Fruit fly (Drosophila melanogaster) whole organism, embryonic: ENCODE measurements around the gene tau.

Source experiments
- Asciz ChIP-seq: fragments of 200-800 bp; sonication (Bioruptor generic); optimal IDR thresholded peaks from 2 replicates; lab custom pipeline; 2017; ENCODE audit warnings: missing biosample characterization, mild to moderate bottlenecking, missing genetic modification characterization, missing genetic modification reagents
- CG10431 ChIP-seq: fragments of 200-800 bp; sonication (Bioruptor generic); optimal IDR thresholded peaks from 3 replicates; lab custom pipeline; 2018; ENCODE audit warnings: missing biosample characterization, mild to moderate bottlenecking, missing genetic modification characterization
- CG1233 ChIP-seq: fragments of 200-800 bp; sonication (Bioruptor generic); optimal IDR thresholded peaks from 4 replicates; lab custom pipeline; 2018; ENCODE audit warnings: missing biosample characterization, mild to moderate bottlenecking, missing genetic modification characterization
- CG12942 ChIP-seq: fragments of 200-800 bp; sonication (Bioruptor generic); optimal IDR thresholded peaks from 3 replicates; lab custom pipeline; 2016; ENCODE audit warnings: missing biosample characterization, missing genetic modification characterization
- CG14710 ChIP-seq: fragments of 200-800 bp; sonication (Bioruptor generic); optimal IDR thresholded peaks from 3 replicates; lab custom pipeline; 2019; ENCODE audit warnings: missing biosample characterization, mild to moderate bottlenecking, missing genetic modification characterization, moderate library complexity
- CG17361 ChIP-seq: fragments of 200-800 bp; sonication (Bioruptor generic); IDR thresholded peaks from 3 replicates; pipeline ENCODE4 v1.3.6; 2022; ENCODE audit warnings: missing biosample characterization, missing genetic modification characterization
- CG2120 ChIP-seq: fragments of 200-800 bp; sonication (Bioruptor generic); optimal IDR thresholded peaks from 3 replicates; lab custom pipeline; 2016; ENCODE audit warnings: missing biosample characterization, missing genetic modification characterization
- CG2889 ChIP-seq: fragments of 200-800 bp; sonication (Bioruptor generic); IDR thresholded peaks from 3 replicates; pipeline ENCODE4 v1.3.6; 2022; ENCODE audit warnings: missing biosample characterization, missing genetic modification characterization
- CG31365 ChIP-seq: fragments of 200-800 bp; sonication (Bioruptor generic); optimal IDR thresholded peaks from 2 replicates; lab custom pipeline; 2018; ENCODE audit warnings: missing biosample characterization, mild to moderate bottlenecking, missing genetic modification characterization
- CG32772 ChIP-seq: fragments of 200-800 bp; sonication (Bioruptor generic); IDR thresholded peaks from 2 replicates; pipeline ENCODE4 v1.3.6; 2022; ENCODE audit warnings: missing biosample characterization, missing genetic modification characterization
- CG3281 ChIP-seq: fragments of 200-800 bp; sonication (Bioruptor generic); optimal IDR thresholded peaks from 3 replicates; lab custom pipeline; 2017; ENCODE audit warnings: missing biosample characterization, mild to moderate bottlenecking, missing genetic modification characterization
- CG3726 ChIP-seq: fragments of 200-800 bp; sonication (Bioruptor generic); IDR thresholded peaks from 3 replicates; pipeline ENCODE4, ENCODE4 v1.3.6; 2022; ENCODE audit warnings: missing biosample characterization, missing genetic modification characterization
- CG4730 ChIP-seq: fragments of 200-800 bp; sonication (Bioruptor generic); IDR thresholded peaks from 2 replicates; pipeline ENCODE4 v1.3.6; 2022; ENCODE audit warnings: missing biosample characterization, missing genetic modification characterization
- CG6791 ChIP-seq: fragments of 200-800 bp; sonication (Bioruptor generic); IDR thresholded peaks from 3 replicates; pipeline ENCODE4 v1.3.6; 2022; ENCODE audit warnings: missing biosample characterization, missing genetic modification characterization; ENCODE audit not compliant: partially characterized antibody
- CG7372 ChIP-seq: fragments of 200-800 bp; sonication (Bioruptor generic); IDR thresholded peaks from 2 replicates; pipeline ENCODE4 v1.3.6; 2022; ENCODE audit warnings: missing biosample characterization, missing genetic modification characterization
- CG7745 ChIP-seq: fragments of 200-800 bp; sonication (Bioruptor generic); optimal IDR thresholded peaks from 2 replicates; lab custom pipeline; 2018; ENCODE audit warnings: missing biosample characterization, mild to moderate bottlenecking, missing genetic modification characterization, moderate library complexity
- CG9215 ChIP-seq: fragments of 200-800 bp; sonication (Bioruptor generic); IDR thresholded peaks from 2 replicates; pipeline ENCODE4 v1.3.6; 2022; ENCODE audit warnings: missing biosample characterization, missing genetic modification characterization
- CG9609 ChIP-seq: fragments of 200-800 bp; sonication (Bioruptor generic); optimal IDR thresholded peaks from 3 replicates; lab custom pipeline; 2016; ENCODE audit warnings: missing biosample characterization, missing genetic modification characterization
- D19A ChIP-seq: fragments of 200-800 bp; optimal IDR thresholded peaks from 3 replicates; lab custom pipeline; 2019; ENCODE audit warnings: missing biosample characterization, mild to moderate bottlenecking, missing genetic modification characterization, moderate library complexity
- Doc3 ChIP-seq: fragments of 200-800 bp; sonication (Bioruptor generic); IDR thresholded peaks from 3 replicates; pipeline ENCODE4 v1.3.6; 2022; ENCODE audit warnings: missing biosample characterization, missing genetic modification characterization; ENCODE audit not compliant: partially characterized antibody
- Ets97D ChIP-seq: fragments of 200-800 bp; sonication (Bioruptor generic); optimal IDR thresholded peaks from 3 replicates; lab custom pipeline; 2016; ENCODE audit warnings: missing biosample characterization, missing genetic modification characterization
- Fer3 ChIP-seq: fragments of 200-800 bp; sonication (Bioruptor generic); optimal IDR thresholded peaks from 2 replicates; lab custom pipeline; 2018; ENCODE audit warnings: missing biosample characterization, mild to moderate bottlenecking, missing genetic modification characterization, moderate library complexity
- HLH4C ChIP-seq: fragments of 200-800 bp; sonication (Bioruptor generic); IDR thresholded peaks from 3 replicates; pipeline ENCODE4 v1.3.6; 2022; ENCODE audit warnings: missing biosample characterization, missing genetic modification characterization; ENCODE audit not compliant: partially characterized antibody
- Hr51 ChIP-seq, 2 experiments: fragments of 200-800 bp; sonication (Bioruptor generic); optimal IDR thresholded peaks; 2 replicates in 1 of 2; 3 replicates in 1 of 2; lab custom pipeline; 2016 to 2018; ENCODE audit warnings: missing biosample characterization in 2 of 2, missing genetic modification characterization in 2 of 2, mild to moderate bottlenecking in 1 of 2, moderate library complexity in 1 of 2
- NFAT ChIP-seq: fragments of 200-800 bp; sonication (Bioruptor generic); IDR thresholded peaks from 2 replicates; pipeline ENCODE4 v1.3.6; 2022; ENCODE audit warnings: missing biosample characterization, missing genetic modification characterization
- Sox102F ChIP-seq: fragments of 200-800 bp; sonication (Bioruptor generic); optimal IDR thresholded peaks from 2 replicates; lab custom pipeline; 2018; ENCODE audit warnings: missing biosample characterization, mild to moderate bottlenecking, missing genetic modification characterization, moderate library complexity
- Stat92E ChIP-seq, 3 experiments: fragments of >200 bp in 2 of 3; fragments of 200-800 bp in 1 of 3; sonication (Bioruptor generic) in 1 of 3; optimal IDR thresholded peaks; 2 replicates each; lab custom pipeline; 2017 to 2019; ENCODE audit warnings: missing biosample characterization in 3 of 3, missing genetic modification characterization in 3 of 3, mild to moderate bottlenecking in 1 of 3, moderate library complexity in 1 of 3
- Taf1 ChIP-seq: fragments of 200-800 bp; sonication (Bioruptor generic); IDR thresholded peaks from 2 replicates; pipeline ENCODE4 v1.3.6; 2022; ENCODE audit warnings: missing biosample characterization, missing genetic modification characterization
- al ChIP-seq: fragments of 200-800 bp; sonication (Bioruptor generic); IDR thresholded peaks from 2 replicates; pipeline ENCODE4 v1.3.6; 2022; ENCODE audit warnings: missing biosample characterization, missing genetic modification characterization
- ci ChIP-seq: fragments of 200-800 bp; sonication (Bioruptor generic); IDR thresholded peaks from 3 replicates; pipeline ENCODE4 v1.3.6; 2022; ENCODE audit warnings: missing biosample characterization, missing genetic modification characterization
- crp ChIP-seq, 2 experiments: fragments of 200-800 bp; sonication (Bioruptor generic); optimal IDR thresholded peaks; 2 replicates in 1 of 2; 3 replicates in 1 of 2; lab custom pipeline; 2017; ENCODE audit warnings: missing biosample characterization in 2 of 2, missing genetic modification characterization in 2 of 2, mild to moderate bottlenecking in 1 of 2, moderate library complexity in 1 of 2
- cwo ChIP-seq: fragments of 200-800 bp; sonication (Bioruptor generic); optimal IDR thresholded peaks from 3 replicates; lab custom pipeline; 2017; ENCODE audit warnings: missing biosample characterization, missing genetic modification characterization, mild to moderate bottlenecking, moderate library complexity, missing genetic modification reagents
- disco-r ChIP-seq: fragments of 200-800 bp; sonication (Bioruptor generic); optimal IDR thresholded peaks from 2 replicates; lab custom pipeline; 2016; ENCODE audit warnings: missing biosample characterization, missing genetic modification characterization
- gcm2 ChIP-seq: fragments of 200-800 bp; sonication (Bioruptor generic); optimal IDR thresholded peaks from 2 replicates; lab custom pipeline; 2016; ENCODE audit warnings: missing biosample characterization, missing genetic modification characterization
- gro ChIP-seq: fragments of 200-800 bp; sonication (Bioruptor generic); optimal IDR thresholded peaks from 2 replicates; lab custom pipeline; 2016; ENCODE audit warnings: missing biosample characterization, missing genetic modification characterization
- gsb ChIP-seq: fragments of 200-800 bp; sonication (Bioruptor generic); IDR thresholded peaks from 2 replicates; pipeline ENCODE4 v1.3.6; 2022; ENCODE audit warnings: missing biosample characterization, missing genetic modification characterization
- kay ChIP-seq: fragments of 200-800 bp; sonication (Bioruptor generic); optimal IDR thresholded peaks from 2 replicates; lab custom pipeline; 2016; ENCODE audit warnings: missing biosample characterization, missing genetic modification characterization
- klu ChIP-seq: fragments of 200-800 bp; sonication (Bioruptor generic); IDR thresholded peaks from 2 replicates; pipeline ENCODE4 v1.3.6; 2022; ENCODE audit warnings: missing biosample characterization, missing genetic modification characterization
- maf-S ChIP-seq: fragments of 200-800 bp; sonication (Bioruptor generic); optimal IDR thresholded peaks from 2 replicates; lab custom pipeline; 2016; ENCODE audit warnings: missing biosample characterization, missing genetic modification characterization
- mld ChIP-seq: fragments of 200-800 bp; sonication (Bioruptor generic); IDR thresholded peaks from 3 replicates; pipeline ENCODE4 v1.3.6; 2022; ENCODE audit warnings: missing biosample characterization, missing genetic modification characterization; ENCODE audit not compliant: partially characterized antibody
- nerfin-2 ChIP-seq: fragments of 200-800 bp; sonication (Bioruptor generic); IDR thresholded peaks from 2 replicates; pipeline ENCODE4 v1.3.6; 2022; ENCODE audit warnings: missing biosample characterization, missing genetic modification characterization; ENCODE audit not compliant: partially characterized antibody
- nmo ChIP-seq: fragments of 200-800 bp; sonication (Bioruptor generic); optimal IDR thresholded peaks from 2 replicates; lab custom pipeline; 2018; ENCODE audit warnings: missing biosample characterization, mild to moderate bottlenecking, missing genetic modification characterization, moderate library complexity
- pfk ChIP-seq: fragments of 200-800 bp; sonication (Bioruptor generic); optimal IDR thresholded peaks from 2 replicates; lab custom pipeline; 2018; ENCODE audit warnings: missing biosample characterization, mild to moderate bottlenecking, missing genetic modification characterization, moderate library complexity
- phol ChIP-seq: fragments of 200-800 bp; sonication (Bioruptor generic); optimal IDR thresholded peaks from 3 replicates; lab custom pipeline; 2018; ENCODE audit warnings: missing biosample characterization, mild to moderate bottlenecking, missing genetic modification characterization, moderate library complexity
- sc ChIP-seq, 3 experiments: fragments of >200 bp in 2 of 3; fragments of 200-800 bp in 1 of 3; sonication (Bioruptor generic) in 1 of 3; optimal IDR thresholded peaks; 2 replicates in 2 of 3; 3 replicates in 1 of 3; lab custom pipeline; 2017; ENCODE audit warnings: mild to moderate bottlenecking in 1 of 3, missing biosample characterization in 1 of 3, missing genetic modification characterization in 1 of 3, missing genetic modification reagents in 1 of 3
- slou ChIP-seq: fragments of 200-800 bp; sonication (Bioruptor generic); optimal IDR thresholded peaks from 3 replicates; lab custom pipeline; 2016; ENCODE audit warnings: missing biosample characterization, missing genetic modification characterization
- z ChIP-seq: fragments of 200-800 bp; sonication (Bioruptor generic); IDR thresholded peaks from 3 replicates; pipeline ENCODE4 v1.3.6; 2022; ENCODE audit warnings: missing biosample characterization, missing genetic modification characterization

Gene tau

dm6 chr3R:27607218-27607929 is 49.4 kb downstream of the tau start, which contains the start of the genes dsd and Tusp (continued):
- peak; percentile 65 for TF ChIP-seq gro (GFP tag; lab: Kevin White, UChicago)
- peak; percentile 86 for TF ChIP-seq CG2120 (GFP tag; lab: Kevin White, UChicago)
- peak; percentile 51 for TF ChIP-seq cwo
- peak; percentile 69 for TF ChIP-seq maf-S (GFP tag; lab: Kevin White, UChicago)
- TF ChIP-seq HLH4C (GFP tag; lab: Robert Waterston, UW), result peak; percentile 57; the same call in 2 of the 3 replicates
- TF ChIP-seq Asciz (GFP tag; lab: Kevin White, UChicago), result peak; percentile 44
- no peak for TF ChIP-seq disco-r
- no peak for TF ChIP-seq z (GFP tag; lab: Robert Waterston, UW)
- no peak for TF ChIP-seq sc (optimal IDR thresholded peaks at IDR 0.05; lab: Kevin White, UChicago)
- peak; percentile 25 for TF ChIP-seq sc (GFP tag; optimal IDR thresholded peaks at IDR 0.05; lab: Kevin White, UChicago)
- peak; percentile 75; the same call in 1 of the 3 replicates for TF ChIP-seq CG3726 (GFP tag; lab: Robert Waterston, UW)
- TF ChIP-seq slou (GFP tag; lab: Kevin White, UChicago), result peak; percentile 60
- peak; percentile 25; the same call in 1 of the 2 replicates for TF ChIP-seq Taf1 (GFP tag; lab: Robert Waterston, UW)
- TF ChIP-seq CG2889 (GFP tag; lab: Robert Waterston, UW), result peak; percentile 48; the same call in 1 of the 3 replicates
- TF ChIP-seq Sox102F (GFP tag; lab: Kevin White, UChicago), result peak; percentile 62
- TF ChIP-seq D19A (tag; lab: Kevin White, UChicago), result peak; percentile 47
- TF ChIP-seq CG31365, result peak; percentile 55
- peak; percentile 70; the same call in 2 of the 3 replicates for TF ChIP-seq CG6791
- peak; percentile 55; the same call in 1 of the 2 replicates for TF ChIP-seq CG7372 (GFP tag; lab: Robert Waterston, UW)
- TF ChIP-seq ci, result peak; percentile 81
- TF ChIP-seq pfk (GFP tag; lab: Kevin White, UChicago), result peak; percentile 75
- TF ChIP-seq al, result peak; percentile 69
- no peak for TF ChIP-seq mld (GFP tag; lab: Robert Waterston, UW)
- peak; percentile 55 for TF ChIP-seq CG4730 (GFP tag; lab: Robert Waterston, UW)
- peak; percentile 79 for TF ChIP-seq CG9609 (GFP tag; lab: Kevin White, UChicago)
- peak; percentile 79 for TF ChIP-seq nmo (GFP tag; lab: Kevin White, UChicago)
- no peak for TF ChIP-seq Stat92E (GFP tag; optimal IDR thresholded peaks at IDR 0.05; lab: Kevin White, UChicago)
- TF ChIP-seq klu (GFP tag; lab: Robert Waterston, UW), result 0 out of 2 replicates have a peak, but pooled peaks have one; percentile 36
- peak; percentile 54 to 77 for TF ChIP-seq Hr51 (GFP tag; optimal IDR thresholded peaks at IDR 0.05; lab: Kevin White, UChicago)
- TF ChIP-seq Fer3, result peak; percentile 56
- peak; percentile 79 for TF ChIP-seq Ets97D
- TF ChIP-seq CG10431 (GFP tag; lab: Kevin White, UChicago), result peak; percentile 53
- peak; percentile 57 for TF ChIP-seq CG3281 (GFP tag; lab: Kevin White, UChicago)
- TF ChIP-seq nerfin-2 (GFP tag; lab: Robert Waterston, UW), result no peak
- peak in 1 of 2 experiments; percentile 55 for TF ChIP-seq crp (GFP tag; optimal IDR thresholded peaks at IDR 0.05; lab: Kevin White, UChicago)
- TF ChIP-seq CG9215 (GFP tag; lab: Robert Waterston, UW), result peak; percentile 71
- peak; percentile 86 for TF ChIP-seq NFAT
- TF ChIP-seq CG1233 (GFP tag; lab: Kevin White, UChicago), result peak; percentile 57
- peak; percentile 79 for TF ChIP-seq CG12942
- peak; percentile 79 for TF ChIP-seq phol (tag; lab: Kevin White, UChicago)
- TF ChIP-seq Doc3, result peak; percentile 56; the same call in 1 of the 3 replicates
- TF ChIP-seq CG7745 (tag; lab: Kevin White, UChicago), result no peak
- peak; percentile 46; the same call in 1 of the 2 replicates for TF ChIP-seq gsb (GFP tag; lab: Robert Waterston, UW)
- peak; percentile 52 for TF ChIP-seq kay
- TF ChIP-seq CG32772 (GFP tag; lab: Robert Waterston, UW), result peak; percentile 78
- TF ChIP-seq CG17361, result peak; percentile 85
- TF ChIP-seq gcm2 (GFP tag; lab: Kevin White, UChicago), result peak; percentile 75
- peak; percentile 77 for TF ChIP-seq CG14710 (tag; lab: Kevin White, UChicago)
